Fruit fly (Drosophila melanogaster) whole organism, embryonic: ENCODE results near the gene Ocrl.
A peak's percentile ranks its signal among the peaks of the same experiment; 100 is the strongest.

ENCODE experiments used
- Ada2b ChIP-seq: fragments of 200-800 bp; sonication (Bioruptor generic); IDR thresholded peaks from 2 replicates; pipeline ENCODE4 v1.3.6; 2022; ENCODE audit warnings: missing biosample characterization, missing genetic modification characterization
- CG10366 ChIP-seq: fragments of 200-800 bp; sonication (Bioruptor generic); IDR thresholded peaks from 2 replicates; pipeline ENCODE4 v1.3.6; 2022; ENCODE audit warnings: missing biosample characterization, missing genetic modification characterization
- CG10654 ChIP-seq: fragments of 200-800 bp; sonication (Bioruptor generic); optimal IDR thresholded peaks from 2 replicates; lab custom pipeline; 2016; ENCODE audit warnings: missing biosample characterization, missing genetic modification characterization
- CG1603 ChIP-seq: fragments of 200-800 bp; sonication (Bioruptor generic); optimal IDR thresholded peaks from 2 replicates; lab custom pipeline; 2019; ENCODE audit warnings: missing biosample characterization, mild to moderate bottlenecking, missing genetic modification characterization, moderate library complexity
- CG17568 ChIP-seq: fragments of 200-800 bp; sonication (Bioruptor generic); optimal IDR thresholded peaks from 2 replicates; lab custom pipeline; 2018; ENCODE audit warnings: missing biosample characterization, mild to moderate bottlenecking, missing genetic modification characterization, moderate library complexity
- CG1792 ChIP-seq: fragments of 200-800 bp; sonication (Bioruptor generic); optimal IDR thresholded peaks from 2 replicates; lab custom pipeline; 2016; ENCODE audit warnings: missing biosample characterization, missing genetic modification characterization
- CG3065 ChIP-seq: fragments of 200-800 bp; sonication (Bioruptor generic); optimal IDR thresholded peaks from 2 replicates; lab custom pipeline; 2016; ENCODE audit warnings: missing biosample characterization, missing genetic modification characterization
- CG31224 ChIP-seq: fragments of 200-800 bp; sonication (Bioruptor generic); IDR thresholded peaks from 2 replicates; pipeline ENCODE4 v1.3.6; 2022; ENCODE audit warnings: missing biosample characterization, missing genetic modification characterization
- CG31441 ChIP-seq: fragments of 200-800 bp; sonication (Bioruptor generic); IDR thresholded peaks from 2 replicates; pipeline ENCODE4 v1.3.6; 2022; ENCODE audit warnings: missing biosample characterization, missing genetic modification characterization
- CG32767 ChIP-seq: fragments of 200-800 bp; sonication (Bioruptor generic); IDR thresholded peaks from 2 replicates; pipeline ENCODE4 v1.3.6; 2022; ENCODE audit warnings: missing biosample characterization, missing genetic modification characterization
- CG3847 ChIP-seq: fragments of 200-800 bp; sonication (Bioruptor generic); IDR thresholded peaks from 2 replicates; pipeline ENCODE4 v1.3.6; 2022; ENCODE audit warnings: missing biosample characterization, missing genetic modification characterization
- CG7357 ChIP-seq: fragments of 200-800 bp; sonication (Bioruptor generic); IDR thresholded peaks from 3 replicates; pipeline ENCODE4 v1.3.6; 2022; ENCODE audit warnings: missing biosample characterization, missing genetic modification characterization
- CG9817 ChIP-seq: fragments of 200-800 bp; sonication (Bioruptor generic); optimal IDR thresholded peaks from 2 replicates; lab custom pipeline; 2018; ENCODE audit warnings: missing biosample characterization, mild to moderate bottlenecking, missing genetic modification characterization, moderate library complexity
- CG9876 ChIP-seq: fragments of 200-800 bp; sonication (Bioruptor generic); optimal IDR thresholded peaks from 2 replicates; lab custom pipeline; 2016; ENCODE audit warnings: missing biosample characterization, missing genetic modification characterization
- D ChIP-seq, 2 experiments: fragments of 200-800 bp in 1 of 2; fragments of >200 bp in 1 of 2; sonication (Bioruptor generic) in 1 of 2; optimal IDR thresholded peaks; 2 replicates in 1 of 2; 3 replicates in 1 of 2; lab custom pipeline; 2017; ENCODE audit warnings: mild to moderate bottlenecking in 1 of 2, missing biosample characterization in 1 of 2, missing genetic modification characterization in 1 of 2, missing genetic modification reagents in 1 of 2
- D19A ChIP-seq: fragments of 200-800 bp; optimal IDR thresholded peaks from 3 replicates; lab custom pipeline; 2019; ENCODE audit warnings: missing biosample characterization, mild to moderate bottlenecking, missing genetic modification characterization, moderate library complexity
- Dek ChIP-seq: fragments of 200-800 bp; sonication (Bioruptor generic); optimal IDR thresholded peaks from 3 replicates; lab custom pipeline; 2019; ENCODE audit warnings: missing biosample characterization, mild to moderate bottlenecking, missing genetic modification characterization, moderate library complexity
- Dp ChIP-seq: fragments of 200-800 bp; sonication (Bioruptor generic); optimal IDR thresholded peaks from 2 replicates; lab custom pipeline; 2018; ENCODE audit warnings: missing biosample characterization, mild to moderate bottlenecking, missing genetic modification characterization, moderate library complexity
- HHEX ChIP-seq: fragments of 200-800 bp; sonication (Bioruptor generic); optimal IDR thresholded peaks from 3 replicates; lab custom pipeline; 2017; ENCODE audit warnings: missing biosample characterization, mild to moderate bottlenecking, missing genetic modification characterization, missing genetic modification reagents
- Hand ChIP-seq: fragments of 200-800 bp; sonication (Bioruptor generic); optimal IDR thresholded peaks from 2 replicates; lab custom pipeline; 2017; ENCODE audit warnings: mild to moderate bottlenecking, missing biosample characterization, missing genetic modification reagents, missing genetic modification characterization
- Hr51 ChIP-seq, 2 experiments: fragments of 200-800 bp; sonication (Bioruptor generic); optimal IDR thresholded peaks; 2 replicates in 1 of 2; 3 replicates in 1 of 2; lab custom pipeline; 2016 to 2018; ENCODE audit warnings: missing biosample characterization in 2 of 2, missing genetic modification characterization in 2 of 2, mild to moderate bottlenecking in 1 of 2, moderate library complexity in 1 of 2
- Kr ChIP-seq: fragments of 200-800 bp; sonication (Bioruptor generic); optimal IDR thresholded peaks from 2 replicates; lab custom pipeline; 2017; ENCODE audit warnings: missing biosample characterization, mild to moderate bottlenecking, missing genetic modification characterization
- NFAT ChIP-seq: fragments of 200-800 bp; sonication (Bioruptor generic); IDR thresholded peaks from 2 replicates; pipeline ENCODE4 v1.3.6; 2022; ENCODE audit warnings: missing biosample characterization, missing genetic modification characterization
- Neu2 ChIP-seq: fragments of 200-800 bp; sonication (Bioruptor generic); optimal IDR thresholded peaks from 3 replicates; lab custom pipeline; 2016; ENCODE audit warnings: missing biosample characterization, missing genetic modification characterization, borderline replicate concordance
- Nf-YA ChIP-seq: fragments of 200-800 bp; sonication (Bioruptor generic); IDR thresholded peaks from 2 replicates; pipeline ENCODE4 v1.3.6; 2022; ENCODE audit warnings: missing biosample characterization, missing genetic modification characterization
- ab ChIP-seq: fragments of 200-800 bp; sonication (Bioruptor generic); optimal IDR thresholded peaks from 2 replicates; lab custom pipeline; 2016; ENCODE audit warnings: missing biosample characterization, missing genetic modification characterization
- caup ChIP-seq: fragments of 200-800 bp; sonication (Bioruptor generic); optimal IDR thresholded peaks from 3 replicates; lab custom pipeline; 2017; ENCODE audit warnings: missing biosample characterization, mild to moderate bottlenecking, missing genetic modification characterization, moderate library complexity; ENCODE audit not compliant: severe bottlenecking
- croc ChIP-seq: fragments of 200-800 bp; sonication (Bioruptor generic); conservative IDR thresholded peaks from 3 replicates; pipeline ENCODE4 v1.3.6; 2022; ENCODE audit warnings: missing biosample characterization, missing genetic modification characterization
- dimm ChIP-seq: fragments of 200-800 bp; sonication (Bioruptor generic); IDR thresholded peaks from 2 replicates; pipeline ENCODE4 v1.3.6; 2022; ENCODE audit warnings: missing biosample characterization, missing genetic modification characterization
- dpn ChIP-seq, 2 experiments: fragments of 200-800 bp; sonication (Bioruptor generic); optimal IDR thresholded peaks; 3 replicates each; lab custom pipeline; 2016; ENCODE audit warnings: missing biosample characterization in 2 of 2, missing genetic modification characterization in 2 of 2
- fu2 ChIP-seq: fragments of 200-800 bp; sonication (Bioruptor generic); optimal IDR thresholded peaks from 2 replicates; lab custom pipeline; 2016; ENCODE audit warnings: missing biosample characterization, missing genetic modification characterization
- gcm ChIP-seq: fragments of 200-800 bp; sonication (Bioruptor generic); optimal IDR thresholded peaks from 2 replicates; lab custom pipeline; 2019; ENCODE audit warnings: missing biosample characterization, mild to moderate bottlenecking, missing genetic modification characterization, moderate library complexity
- gfzf ChIP-seq: fragments of 200-800 bp; sonication (Bioruptor generic); optimal IDR thresholded peaks from 2 replicates; lab custom pipeline; 2016; ENCODE audit warnings: missing biosample characterization, mild to moderate bottlenecking, missing genetic modification characterization, moderate library complexity
- her ChIP-seq: fragments of 200-800 bp; sonication (Bioruptor generic); optimal IDR thresholded peaks from 2 replicates; lab custom pipeline; 2016; ENCODE audit warnings: missing biosample characterization, missing genetic modification characterization
- nerfin-2 ChIP-seq: fragments of 200-800 bp; sonication (Bioruptor generic); IDR thresholded peaks from 2 replicates; pipeline ENCODE4 v1.3.6; 2022; ENCODE audit warnings: missing biosample characterization, missing genetic modification characterization; ENCODE audit not compliant: partially characterized antibody
- onecut ChIP-seq: fragments of 200-800 bp; sonication (Bioruptor generic); IDR thresholded peaks from 2 replicates; pipeline ENCODE4 v1.3.6; 2022; ENCODE audit warnings: missing biosample characterization, missing genetic modification characterization
- p53 ChIP-seq: fragments of 200-800 bp; sonication (Bioruptor generic); optimal IDR thresholded peaks from 2 replicates; lab custom pipeline; 2016; ENCODE audit warnings: missing biosample characterization, missing genetic modification characterization
- pan ChIP-seq, 4 experiments: fragments of >200 bp in 3 of 4; fragments of 200-800 bp in 1 of 4; sonication (Bioruptor generic) in 1 of 4; optimal IDR thresholded peaks in 3 of 4; IDR thresholded peaks in 1 of 4; 2 replicates each; pipeline versions ENCODE4 v1.3.6 to Lab custom; 2017 to 2022; ENCODE audit warnings: missing biosample characterization in 2 of 4, missing genetic modification characterization in 2 of 4, mixed read lengths in 1 of 4
- peb ChIP-seq: fragments of 200-800 bp; sonication (Bioruptor generic); IDR thresholded peaks from 2 replicates; pipeline ENCODE4 v1.3.6; 2022; ENCODE audit warnings: missing biosample characterization, missing genetic modification characterization
- pnt ChIP-seq: fragments of 200-800 bp; sonication (Bioruptor generic); optimal IDR thresholded peaks from 3 replicates; lab custom pipeline; 2016; ENCODE audit warnings: missing biosample characterization, missing genetic modification characterization
- psq ChIP-seq: fragments of 200-800 bp; sonication (Bioruptor generic); optimal IDR thresholded peaks from 2 replicates; lab custom pipeline; 2017; ENCODE audit warnings: missing biosample characterization, missing genetic modification characterization
- pum ChIP-seq: fragments of 200-800 bp; sonication (Bioruptor generic); optimal IDR thresholded peaks from 2 replicates; lab custom pipeline; 2016; ENCODE audit warnings: missing biosample characterization, missing genetic modification characterization
- salm ChIP-seq: fragments of 200-800 bp; sonication (Bioruptor generic); optimal IDR thresholded peaks from 2 replicates; lab custom pipeline; 2018; ENCODE audit warnings: missing biosample characterization, mild to moderate bottlenecking, missing genetic modification characterization
- slbo ChIP-seq: fragments of 200-800 bp; sonication (Bioruptor generic); IDR thresholded peaks from 2 replicates; pipeline ENCODE4 v1.3.6; 2022; ENCODE audit warnings: missing biosample characterization, missing genetic modification characterization
- ssp ChIP-seq: fragments of 200-800 bp; sonication (Bioruptor generic); IDR thresholded peaks from 2 replicates; pipeline ENCODE4 v1.3.6; 2022; ENCODE audit warnings: missing biosample characterization, missing genetic modification characterization
- trem ChIP-seq: fragments of 200-800 bp; optimal IDR thresholded peaks from 3 replicates; lab custom pipeline; 2019; ENCODE audit warnings: missing biosample characterization, mild to moderate bottlenecking, missing genetic modification characterization, moderate library complexity
- vfl ChIP-seq: fragments of 200-800 bp; sonication (Bioruptor generic); optimal IDR thresholded peaks from 2 replicates; lab custom pipeline; 2016; ENCODE audit warnings: missing biosample characterization, missing genetic modification characterization
- vvl ChIP-seq: fragments of 200-800 bp; sonication (Bioruptor generic); IDR thresholded peaks from 2 replicates; pipeline ENCODE4 v1.3.6; 2022; ENCODE audit warnings: missing biosample characterization, missing genetic modification characterization

Gene Ocrl

DNA sequence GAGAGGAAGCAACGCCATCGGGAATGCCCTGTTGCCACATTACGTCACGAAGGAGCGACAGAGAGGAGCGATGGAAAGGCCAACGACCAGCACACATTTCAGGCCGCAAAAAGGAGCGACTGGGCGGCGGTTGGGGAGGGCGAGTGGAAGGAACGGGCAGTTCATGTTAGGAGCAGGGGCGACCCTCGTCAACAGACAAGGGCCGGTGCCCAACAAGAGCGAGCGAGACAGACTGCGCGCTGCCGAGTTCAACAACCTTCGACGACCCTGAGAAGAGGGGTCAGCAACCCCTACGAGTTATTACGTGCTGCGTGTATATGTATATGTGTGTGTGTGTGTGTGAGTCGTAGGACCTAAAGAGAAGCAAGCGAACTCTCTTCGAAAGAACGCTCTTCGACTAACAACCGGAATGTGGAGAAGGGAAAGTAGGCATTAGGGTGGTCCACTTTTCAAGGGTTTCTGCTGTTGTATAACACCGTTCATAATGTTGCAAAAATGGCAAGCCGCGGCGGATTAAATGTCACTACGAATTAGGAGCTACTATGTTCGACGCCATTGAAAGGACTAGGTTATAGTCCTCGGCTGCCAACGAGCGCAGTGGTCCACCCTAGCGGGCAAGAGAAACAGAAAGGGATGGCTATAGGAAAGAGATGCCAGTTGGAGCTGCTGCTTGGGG, 28.7 kb downstream of the Ocrl start (continued):
- peak; percentile 86 to 92 for TF ChIP-seq Hr51 (GFP tag; optimal IDR thresholded peaks at IDR 0.05; lab: Kevin White, UChicago)
- TF ChIP-seq Dp (GFP tag; lab: Kevin White, UChicago) = peak; percentile 3
- peak; percentile 97 for TF ChIP-seq CG31441 (GFP tag; lab: Robert Waterston, UW)
- TF ChIP-seq CG9876 (GFP tag; lab: Kevin White, UChicago) = peak; percentile 89
- TF ChIP-seq pnt (GFP tag; lab: Kevin White, UChicago) = peak; percentile 94
- peak; percentile 77 for TF ChIP-seq ssp (GFP tag; lab: Robert Waterston, UW)
- TF ChIP-seq gfzf (GFP tag; lab: Kevin White, UChicago) = no peak
- peak; percentile 95 for TF ChIP-seq her (GFP tag; lab: Kevin White, UChicago)
- no peak for TF ChIP-seq pan (optimal IDR thresholded peaks at IDR 0.05; lab: Kevin White, UChicago)
- TF ChIP-seq pan (GFP tag; optimal IDR thresholded peaks at IDR 0.05 in 1 of 2, IDR thresholded peaks at IDR 0.05 in 1 of 2) = peak in 1 of 2 experiments; percentile 93
- TF ChIP-seq CG17568 (GFP tag; lab: Kevin White, UChicago) = peak; percentile 99
- peak; percentile 92 for TF ChIP-seq CG3065 (GFP tag; lab: Kevin White, UChicago)
- TF ChIP-seq slbo = peak; percentile 92
- peak; percentile 91 for TF ChIP-seq onecut (GFP tag; lab: Robert Waterston, UW)
- peak; percentile 50 for TF ChIP-seq Neu2 (GFP tag; lab: Kevin White, UChicago)
- TF ChIP-seq gcm = peak; percentile 95
- no peak for TF ChIP-seq nerfin-2 (GFP tag; lab: Robert Waterston, UW)
- TF ChIP-seq dpn (GFP tag; optimal IDR thresholded peaks at IDR 0.05; lab: Kevin White, UChicago) = peak; percentile 95 to 98
- TF ChIP-seq Nf-YA (GFP tag; lab: Robert Waterston, UW) = peak; percentile 87
- TF ChIP-seq CG31224 = peak; percentile 87
- peak; percentile 92 for TF ChIP-seq D19A (tag; lab: Kevin White, UChicago)
- TF ChIP-seq croc (GFP tag; lab: Robert Waterston, UW) = peak; percentile 90
- TF ChIP-seq Kr (GFP tag; lab: Kevin White, UChicago) = peak; percentile 47
- TF ChIP-seq dimm (GFP tag; lab: Robert Waterston, UW) = peak; percentile 81
- TF ChIP-seq CG9817 (tag; lab: Kevin White, UChicago) = peak; percentile 89
- TF ChIP-seq p53 (GFP tag; lab: Kevin White, UChicago) = peak; percentile 92
- TF ChIP-seq CG1603 (tag; lab: Kevin White, UChicago) = peak; percentile 98
- TF ChIP-seq trem (tag; lab: Kevin White, UChicago) = peak; percentile 94
- peak; percentile 96 for TF ChIP-seq CG10654
- peak; percentile 91 for TF ChIP-seq CG32767 (GFP tag; lab: Robert Waterston, UW)
- peak; percentile 97 for TF ChIP-seq vvl
- TF ChIP-seq CG3847 (GFP tag; lab: Robert Waterston, UW) = peak; percentile 88
- TF ChIP-seq pum (GFP tag; lab: Kevin White, UChicago) = peak; percentile 93
- peak; percentile 91 for TF ChIP-seq fu2 (GFP tag; lab: Kevin White, UChicago)
- peak; percentile 84 for TF ChIP-seq vfl
- TF ChIP-seq Dek = peak; percentile 93
- TF ChIP-seq Hand = peak; percentile 93
- peak; percentile 96 for TF ChIP-seq caup (GFP tag; lab: Kevin White, UChicago)
- peak; percentile 73 for TF ChIP-seq psq (GFP tag; lab: Kevin White, UChicago)
- peak; percentile 85 for TF ChIP-seq ab
- TF ChIP-seq Ada2b (GFP tag; lab: Robert Waterston, UW) = peak; percentile 93
- peak; percentile 95 for TF ChIP-seq HHEX (GFP tag; lab: Kevin White, UChicago)
- TF ChIP-seq salm = peak; percentile 93
- peak; percentile 89 for TF ChIP-seq CG10366 (GFP tag; lab: Robert Waterston, UW)
- TF ChIP-seq CG7357 (GFP tag; lab: Robert Waterston, UW) = peak; percentile 78; the same call in 2 of the 3 replicates
- peak; percentile 93 for TF ChIP-seq CG1792 (GFP tag; lab: Kevin White, UChicago)
- TF ChIP-seq D (optimal IDR thresholded peaks at IDR 0.05; lab: Kevin White, UChicago) = no peak
- peak; percentile 96 for TF ChIP-seq D (GFP tag; optimal IDR thresholded peaks at IDR 0.05; lab: Kevin White, UChicago)
- TF ChIP-seq peb (GFP tag; lab: Robert Waterston, UW) = peak; percentile 87
- TF ChIP-seq NFAT (GFP tag; lab: Robert Waterston, UW) = peak; percentile 76
